Fruit fly (Drosophila melanogaster) whole organism, wandering third instar larva: ENCODE measurements around the gene CG13287.

ENCODE experiments used
- CG32264 ChIP-seq: fragments of 200-800 bp; sonication (Bioruptor generic); optimal IDR thresholded peaks from 2 replicates; lab custom pipeline; 2016; ENCODE audit warnings: missing biosample characterization, missing genetic modification characterization
- CG9705 ChIP-seq: fragments of 200-800 bp; sonication (Bioruptor generic); optimal IDR thresholded peaks from 2 replicates; lab custom pipeline; 2018; ENCODE audit warnings: missing biosample characterization, mild to moderate bottlenecking, missing genetic modification characterization
- CrebA ChIP-seq: fragments of 200-800 bp; sonication (Bioruptor generic); optimal IDR thresholded peaks from 2 replicates; lab custom pipeline; 2016; ENCODE audit warnings: missing biosample characterization, mild to moderate bottlenecking, missing genetic modification characterization, borderline replicate concordance
- Dfd ChIP-seq: fragments of >200 bp; optimal IDR thresholded peaks from 2 replicates; lab custom pipeline; 2017; ENCODE audit warnings: missing biosample characterization, missing genetic modification characterization
- Dif ChIP-seq: fragments of 200-275, 200-300 bp; sonication (Bioruptor generic); optimal IDR thresholded peaks from 2 replicates; lab custom pipeline; 2018; ENCODE audit warnings: missing biosample characterization, missing genetic modification characterization; ENCODE audit not compliant: partially characterized antibody
- HLH106 ChIP-seq: fragments of 200-800 bp; optimal IDR thresholded peaks from 3 replicates; lab custom pipeline; 2019; ENCODE audit warnings: missing biosample characterization, mild to moderate bottlenecking, missing genetic modification characterization, moderate library complexity
- Hnf4 ChIP-seq: fragments of 200-800 bp; sonication (Bioruptor generic); optimal IDR thresholded peaks from 2 replicates; lab custom pipeline; 2016; ENCODE audit warnings: missing biosample characterization, mild to moderate bottlenecking, missing genetic modification characterization
- Jra ChIP-seq: sonication (Bioruptor generic); optimal IDR thresholded peaks from 2 replicates; lab custom pipeline; 2016; ENCODE audit warnings: missing biosample characterization, missing genetic modification characterization
- Mio ChIP-seq: sonication (Bioruptor generic); optimal IDR thresholded peaks from 2 replicates; lab custom pipeline; 2016; ENCODE audit warnings: missing biosample characterization, missing genetic modification characterization
- Myc ChIP-seq: fragments of >200 bp; optimal IDR thresholded peaks from 2 replicates; lab custom pipeline; 2017
- N ChIP-seq: fragments of >200 bp; optimal IDR thresholded peaks from 2 replicates; lab custom pipeline; 2018; ENCODE audit warnings: missing biosample characterization, missing external identifiers, missing genetic modification characterization
- OdsH ChIP-seq: fragments of 200-800 bp; sonication (Bioruptor generic); optimal IDR thresholded peaks from 2 replicates; lab custom pipeline; 2016; ENCODE audit warnings: missing biosample characterization, mild to moderate bottlenecking, missing genetic modification characterization
- Rel ChIP-seq, 2 experiments: fragments of 200-800 bp; sonication (Bioruptor generic) in 1 of 2; optimal IDR thresholded peaks; 2 replicates in 1 of 2; 3 replicates in 1 of 2; lab custom pipeline; 2016 to 2019; ENCODE audit warnings: mild to moderate bottlenecking in 2 of 2, missing biosample characterization in 2 of 2, missing genetic modification characterization in 2 of 2, moderate library complexity in 1 of 2
- Sp1 ChIP-seq: fragments of 200-800 bp; sonication (Bioruptor generic); optimal IDR thresholded peaks from 3 replicates; lab custom pipeline; 2019; ENCODE audit warnings: missing biosample characterization, mild to moderate bottlenecking, missing genetic modification characterization, moderate library complexity
- Vsx2 ChIP-seq: fragments of 200-300, 225-300 bp; sonication (Bioruptor generic); optimal IDR thresholded peaks from 2 replicates; lab custom pipeline; 2018; ENCODE audit warnings: missing biosample characterization, missing genetic modification characterization; ENCODE audit not compliant: partially characterized antibody
- br ChIP-seq: fragments of 200-800 bp; sonication (Bioruptor generic); optimal IDR thresholded peaks from 2 replicates; lab custom pipeline; 2016; ENCODE audit warnings: missing biosample characterization, missing genetic modification characterization
- brk ChIP-seq: fragments of 200-800 bp; sonication (Bioruptor generic); optimal IDR thresholded peaks from 2 replicates; lab custom pipeline; 2016; ENCODE audit warnings: missing biosample characterization, mild to moderate bottlenecking, missing genetic modification characterization
- dl ChIP-seq, 2 experiments: fragments of 175-275, 200-275 bp in 1 of 2; fragments of 200-275 bp in 1 of 2; sonication (Bioruptor generic); optimal IDR thresholded peaks; lab custom pipeline; 2018; ENCODE audit warnings: mild to moderate bottlenecking in 2 of 2, missing biosample characterization in 2 of 2, missing genetic modification characterization in 2 of 2, moderate library complexity in 2 of 2; ENCODE audit not compliant: partially characterized antibody in 2 of 2, insufficient read depth in 1 of 2
- dmrt93B ChIP-seq: fragments of 200-800 bp; sonication (Bioruptor generic); optimal IDR thresholded peaks from 2 replicates; lab custom pipeline; 2018; ENCODE audit warnings: missing biosample characterization, mild to moderate bottlenecking, missing genetic modification characterization
- ey ChIP-seq: fragments of 200-800 bp; sonication (Bioruptor generic); optimal IDR thresholded peaks from 2 replicates; lab custom pipeline; 2016; ENCODE audit warnings: missing biosample characterization, missing genetic modification characterization
- foxo ChIP-seq, 2 experiments: fragments of 200-800 bp; sonication (Bioruptor generic); optimal IDR thresholded peaks; 2 replicates in 1 of 2; 3 replicates in 1 of 2; lab custom pipeline; 2016 to 2017; ENCODE audit warnings: missing biosample characterization in 2 of 2, missing genetic modification characterization in 2 of 2
- fru ChIP-seq: fragments of 200-800 bp; sonication (Bioruptor generic); optimal IDR thresholded peaks from 3 replicates; lab custom pipeline; 2016; ENCODE audit warnings: missing biosample characterization, mild to moderate bottlenecking, missing genetic modification characterization
- h ChIP-seq: fragments of 200-800 bp; sonication (Bioruptor generic); optimal IDR thresholded peaks from 3 replicates; lab custom pipeline; 2016; ENCODE audit warnings: missing biosample characterization, mild to moderate bottlenecking, missing genetic modification characterization
- lola ChIP-seq: fragments of >200 bp; optimal IDR thresholded peaks from 2 replicates; lab custom pipeline; 2017; ENCODE audit warnings: missing biosample characterization, missing genetic modification characterization
- pan ChIP-seq: fragments of >200 bp; optimal IDR thresholded peaks from 2 replicates; lab custom pipeline; 2017
- psq ChIP-seq: fragments of 200-800 bp; sonication (Bioruptor generic); optimal IDR thresholded peaks from 3 replicates; lab custom pipeline; 2017; ENCODE audit warnings: missing biosample characterization, mild to moderate bottlenecking, missing genetic modification characterization, moderate library complexity
- rgr ChIP-seq: fragments of 200-800 bp; sonication (Bioruptor generic); optimal IDR thresholded peaks from 3 replicates; lab custom pipeline; 2016; ENCODE audit warnings: missing biosample characterization, mild to moderate bottlenecking, missing genetic modification characterization
- sage ChIP-seq: fragments of 200-800 bp; sonication (Bioruptor generic); optimal IDR thresholded peaks from 2 replicates; lab custom pipeline; 2016; ENCODE audit warnings: missing biosample characterization, mild to moderate bottlenecking, missing genetic modification characterization
- sv ChIP-seq: fragments of 200-800 bp; sonication (Bioruptor generic); optimal IDR thresholded peaks from 3 replicates; lab custom pipeline; 2016; ENCODE audit warnings: missing biosample characterization, missing genetic modification characterization
- tai ChIP-seq: sonication (Bioruptor generic); optimal IDR thresholded peaks from 2 replicates; lab custom pipeline; 2016; ENCODE audit warnings: missing biosample characterization, missing genetic modification characterization
- woc ChIP-seq: sonication (Bioruptor generic); optimal IDR thresholded peaks from 2 replicates; lab custom pipeline; 2016; ENCODE audit warnings: missing biosample characterization, mild to moderate bottlenecking, missing genetic modification characterization

Gene CG13287

DNA sequence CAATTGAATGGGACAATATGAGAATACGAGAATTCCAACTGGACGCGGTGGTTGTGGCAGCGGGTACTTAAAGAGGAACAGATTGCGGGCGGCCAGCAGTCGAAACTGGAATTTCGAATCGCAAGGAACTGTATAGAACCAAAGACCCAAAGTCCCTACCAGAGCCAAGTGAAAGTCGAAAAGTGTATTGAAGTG is at the start of gene CG13287:
Gene CG13287 (plus strand): TSS at position 96 of the 195 bp plus-strand sequence.
- no peak for TF ChIP-seq OdsH (GFP tag; lab: Kevin White, UChicago)
- TF ChIP-seq sage (GFP tag; lab: Kevin White, UChicago), result no peak
- no peak for TF ChIP-seq Vsx2
- no peak for TF ChIP-seq foxo (GFP tag; optimal IDR thresholded peaks at IDR 0.05; lab: Kevin White, UChicago)
- no peak for TF ChIP-seq rgr (GFP tag; lab: Kevin White, UChicago)
- TF ChIP-seq psq, result no peak
- TF ChIP-seq brk, result no peak
- TF ChIP-seq Rel (GFP tag; optimal IDR thresholded peaks at IDR 0.05; lab: Kevin White, UChicago), result no peak
- no peak for TF ChIP-seq Rel (tag; optimal IDR thresholded peaks at IDR 0.05; lab: Kevin White, UChicago)
- no peak for TF ChIP-seq Myc (lab: Kevin White, UChicago)
- no peak for TF ChIP-seq h (GFP tag; lab: Kevin White, UChicago)
- no peak for TF ChIP-seq dl (GFP tag; optimal IDR thresholded peaks at IDR 0.05; lab: Kevin White, UChicago; ENCODE audit: insufficient read depth in 1 of 2, partially characterized antibody in 2 of 2)

DNA sequence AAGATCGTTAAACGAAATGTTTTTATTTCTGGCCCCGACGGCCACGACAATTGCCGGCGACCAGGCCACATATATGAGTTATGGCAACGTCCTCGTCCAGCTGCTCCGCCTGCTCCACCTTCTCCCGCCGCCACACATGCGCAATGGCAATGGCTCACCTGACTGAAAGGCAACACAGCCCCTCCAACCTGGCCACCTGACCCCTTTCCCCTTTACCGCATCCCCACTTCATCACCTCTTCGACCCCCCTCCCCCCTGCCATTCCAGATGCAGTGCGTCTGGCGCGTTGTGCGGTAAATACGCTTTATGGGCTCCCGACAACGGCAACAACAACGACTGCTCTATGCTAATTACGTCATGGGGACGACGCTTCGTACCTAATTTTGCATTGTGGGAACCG is 48.3 kb upstream of the CG13287 start:
- TF ChIP-seq Dfd (no peak), ey (no peak), br (GFP tag; lab: Kevin White, UChicago) (no peak), h (GFP tag; lab: Kevin White, UChicago) (no peak), Dif (GFP tag; lab: Kevin White, UChicago) (no peak), foxo (GFP tag; optimal IDR thresholded peaks at IDR 0.05; lab: Kevin White, UChicago) (no peak), woc (no peak), Sp1 (no peak), tai (GFP tag; lab: Kevin White, UChicago) (no peak), pan (no peak), Myc (lab: Kevin White, UChicago) (no peak), Hnf4 (no peak), Vsx2 (no peak), rgr (GFP tag; lab: Kevin White, UChicago) (no peak), N (GFP tag; lab: Kevin White, UChicago) (no peak), CrebA (no peak), sage (GFP tag; lab: Kevin White, UChicago) (no peak), lola (GFP tag; lab: Kevin White, UChicago) (no peak)

DNA sequence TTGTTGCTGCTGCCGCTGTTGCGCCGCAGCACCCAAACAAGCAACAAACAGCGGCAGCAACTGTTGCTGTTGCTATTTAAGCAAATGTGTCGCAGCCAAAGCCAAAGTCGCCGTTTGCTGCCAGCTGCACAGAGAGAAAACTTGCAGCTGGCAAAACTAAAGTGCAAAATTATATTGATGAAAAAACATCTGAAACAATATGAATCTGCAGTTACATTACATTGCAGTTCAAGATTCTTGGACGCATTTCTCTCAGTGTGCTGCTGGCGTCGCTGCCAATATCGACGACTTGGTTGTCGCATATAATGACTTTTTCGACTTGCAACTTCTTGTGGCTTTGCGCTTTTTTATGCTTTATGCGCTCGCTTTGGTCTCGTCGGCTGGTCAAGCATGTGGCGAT is 47.9 kb upstream of the CG13287 start:
- TF ChIP-seq sv (no peak), Hnf4 (no peak), dmrt93B (peak; percentile 26), CG9705 (GFP tag; lab: Kevin White, UChicago) (no peak), ey (peak; percentile 43), br (GFP tag; lab: Kevin White, UChicago) (peak; percentile 21), CG32264 (GFP tag; lab: Kevin White, UChicago) (no peak), Rel (GFP tag; optimal IDR thresholded peaks at IDR 0.05; lab: Kevin White, UChicago) (no peak), Rel (tag; optimal IDR thresholded peaks at IDR 0.05; lab: Kevin White, UChicago) (no peak), fru (GFP tag; lab: Kevin White, UChicago) (peak; percentile 44), foxo (GFP tag; optimal IDR thresholded peaks at IDR 0.05; lab: Kevin White, UChicago) (peak in 1 of 2 experiments; percentile 53), woc (peak; percentile 15), Mio (no peak), rgr (GFP tag; lab: Kevin White, UChicago) (peak; percentile 50), HLH106 (tag; lab: Kevin White, UChicago) (peak; percentile 25), Jra (GFP tag; lab: Kevin White, UChicago) (no peak), h (GFP tag; lab: Kevin White, UChicago) (peak; percentile 57)

DNA sequence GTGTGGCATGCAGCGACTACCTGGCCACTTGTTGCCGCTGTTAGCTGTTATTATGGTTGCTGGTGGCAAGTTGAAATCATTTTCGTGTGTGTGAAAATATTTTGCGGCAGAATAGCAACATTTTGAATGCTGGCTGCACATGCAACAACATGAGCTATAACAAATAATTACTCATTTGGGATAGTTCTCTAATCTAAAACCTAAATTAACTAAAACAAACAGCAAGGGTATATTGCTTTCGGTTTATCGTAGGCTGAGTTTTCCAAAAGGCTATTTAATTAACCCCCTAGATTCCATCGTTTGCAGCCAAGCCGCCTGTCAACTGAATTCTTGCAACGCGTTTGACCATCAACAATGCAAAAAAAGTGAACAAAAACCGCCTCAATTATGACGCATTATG is 47.3 kb upstream of the CG13287 start:
- TF ChIP-seq Dif (GFP tag; lab: Kevin White, UChicago) (no peak), rgr (GFP tag; lab: Kevin White, UChicago) (no peak), Vsx2 (no peak), lola (GFP tag; lab: Kevin White, UChicago) (no peak), Dfd (no peak), h (GFP tag; lab: Kevin White, UChicago) (no peak), Jra (GFP tag; lab: Kevin White, UChicago) (no peak)

DNA sequence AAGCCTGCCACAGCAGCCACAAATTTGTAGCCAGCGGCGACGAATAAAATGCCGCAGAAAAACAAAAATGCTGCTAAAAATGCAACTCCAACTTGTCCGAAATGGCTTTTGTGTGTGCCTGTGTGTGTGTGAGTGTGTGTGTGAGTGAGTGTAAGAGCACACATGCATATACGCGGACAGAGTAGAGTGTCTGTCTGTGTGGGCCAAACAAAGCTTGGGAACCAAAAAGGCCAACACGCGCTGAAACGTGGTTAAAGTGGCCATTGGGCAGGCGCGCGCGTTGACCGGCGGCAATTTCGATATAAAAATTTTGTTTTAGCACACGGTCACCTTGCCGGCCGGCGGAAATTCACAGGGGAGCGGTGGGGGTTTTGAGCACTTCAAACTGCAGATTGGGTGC is 46.7 kb upstream of the CG13287 start:
- peak; percentile 9 for TF ChIP-seq Vsx2
- TF ChIP-seq pan, result no peak
- peak; percentile 27 for TF ChIP-seq Dfd
